Worm (Caenorhabditis elegans) whole organism, L2 larva: ENCODE measurements around the gene syf-2.

Experiments
- C34F6.9 ChIP-seq: fragments of 150-350 bp; optimal IDR thresholded peaks from 2 replicates; lab custom pipeline; 2014; ENCODE audit warnings: missing biosample characterization, missing genetic modification characterization
- F13H6.1 ChIP-seq: sonication (generic microtip); optimal IDR thresholded peaks from 2 replicates; lab custom pipeline; 2016; ENCODE audit warnings: missing genetic modification characterization, missing compliant biosample characterization
- alr-1 ChIP-seq: fragments of 150-350 bp; optimal IDR thresholded peaks from 2 replicates; lab custom pipeline; 2014; ENCODE audit warnings: missing biosample characterization, missing genetic modification characterization
- aly-2 ChIP-seq: fragments of 150-350 bp; optimal IDR thresholded peaks from 2 replicates; lab custom pipeline; 2014; ENCODE audit warnings: missing biosample characterization, missing genetic modification characterization
- ama-1 ChIP-seq: fragments of 150-350 bp; optimal IDR thresholded peaks from 2 replicates; lab custom pipeline; 2018; ENCODE audit warnings: inconsistent platforms
- blmp-1 ChIP-seq: sonication (generic microtip); optimal IDR thresholded peaks from 2 replicates; lab custom pipeline; 2017; ENCODE audit warnings: missing genetic modification characterization, mild to moderate bottlenecking, missing compliant biosample characterization, antibody characterized with exemption, moderate library complexity; ENCODE audit not compliant: insufficient read depth
- ceh-16 ChIP-seq: fragments of 150-350 bp; optimal IDR thresholded peaks from 2 replicates; lab custom pipeline; 2014; ENCODE audit warnings: missing biosample characterization, missing genetic modification characterization
- crh-2 ChIP-seq: sonication (generic microtip); optimal IDR thresholded peaks from 2 replicates; lab custom pipeline; 2017; ENCODE audit warnings: missing biosample characterization, missing genetic modification characterization
- dmd-4 ChIP-seq: sonication (generic microtip); optimal IDR thresholded peaks from 2 replicates; lab custom pipeline; 2017; ENCODE audit warnings: missing biosample characterization, missing genetic modification characterization
- egl-27 ChIP-seq: sonication (generic microtip); optimal IDR thresholded peaks from 3 replicates; lab custom pipeline; 2017; ENCODE audit warnings: missing biosample characterization, missing genetic modification reagents, missing genetic modification characterization
- elt-3 ChIP-seq: sonication (generic microtip); optimal IDR thresholded peaks from 2 replicates; lab custom pipeline; 2017; ENCODE audit warnings: missing biosample characterization, missing genetic modification characterization
- fos-1 ChIP-seq: fragments of 150-350 bp; optimal IDR thresholded peaks from 2 replicates; lab custom pipeline; 2014; ENCODE audit warnings: missing biosample characterization, missing genetic modification characterization
- gmeb-1 ChIP-seq: fragments of 150-350 bp; optimal IDR thresholded peaks from 2 replicates; lab custom pipeline; 2014; ENCODE audit warnings: missing biosample characterization, missing genetic modification characterization
- lin-11 ChIP-seq: fragments of 150-350 bp; sonication (generic microtip); optimal IDR thresholded peaks from 2 replicates; lab custom pipeline; 2014; ENCODE audit warnings: missing biosample characterization, missing genetic modification characterization, inconsistent platforms, mixed read lengths
- lin-13 ChIP-seq: fragments of 150-350 bp; optimal IDR thresholded peaks from 2 replicates; lab custom pipeline; 2014; ENCODE audit warnings: missing biosample characterization, missing genetic modification reagents, missing genetic modification characterization
- lin-39 ChIP-seq: fragments of 150-350 bp; optimal IDR thresholded peaks from 2 replicates; lab custom pipeline; 2014; ENCODE audit warnings: missing biosample characterization, missing genetic modification reagents, missing genetic modification characterization
- lsy-2 ChIP-seq, 2 experiments: fragments of 150-350 bp in 1 of 2; sonication (generic microtip) in 1 of 2; optimal IDR thresholded peaks; 2 replicates each; lab custom pipeline; 2014 to 2017; ENCODE audit warnings: missing biosample characterization in 2 of 2, missing genetic modification characterization in 2 of 2
- mbf-1 ChIP-seq: sonication (generic microtip); optimal IDR thresholded peaks from 2 replicates; lab custom pipeline; 2017; ENCODE audit warnings: missing biosample characterization, missing genetic modification characterization
- mdl-1 ChIP-seq, 2 experiments: fragments of 150-350 bp in 1 of 2; sonication (generic microtip) in 1 of 2; optimal IDR thresholded peaks; 2 replicates each; lab custom pipeline; 2017; ENCODE audit warnings: missing biosample characterization in 2 of 2, missing genetic modification characterization in 2 of 2
- nhr-10 ChIP-seq: sonication (generic microtip); optimal IDR thresholded peaks from 2 replicates; lab custom pipeline; 2017; ENCODE audit warnings: missing biosample characterization, missing genetic modification characterization
- nhr-12 ChIP-seq: fragments of 150-350 bp; optimal IDR thresholded peaks from 2 replicates; lab custom pipeline; 2014; ENCODE audit warnings: missing biosample characterization, missing genetic modification characterization
- nhr-129 ChIP-seq: fragments of 150-350 bp; optimal IDR thresholded peaks from 2 replicates; lab custom pipeline; 2014; ENCODE audit warnings: missing biosample characterization, missing genetic modification characterization
- nhr-21 ChIP-seq: fragments of 150-350 bp; optimal IDR thresholded peaks from 2 replicates; lab custom pipeline; 2014; ENCODE audit warnings: missing biosample characterization, missing genetic modification characterization
- nhr-237 ChIP-seq: fragments of 150-350 bp; optimal IDR thresholded peaks from 2 replicates; lab custom pipeline; 2014; ENCODE audit warnings: missing biosample characterization, missing genetic modification characterization
- nhr-25 ChIP-seq: fragments of 150-350 bp; sonication (generic microtip); optimal IDR thresholded peaks from 3 replicates; lab custom pipeline; 2014; ENCODE audit warnings: missing biosample characterization, missing genetic modification characterization
- nhr-6 ChIP-seq: fragments of 150-350 bp; optimal IDR thresholded peaks from 2 replicates; lab custom pipeline; 2014; ENCODE audit warnings: missing biosample characterization, missing genetic modification characterization
- nhr-77 ChIP-seq: fragments of 150-350 bp; optimal IDR thresholded peaks from 2 replicates; lab custom pipeline; 2014; ENCODE audit warnings: missing biosample characterization, missing genetic modification characterization
- sem-4 ChIP-seq: fragments of 150-350 bp; optimal IDR thresholded peaks from 2 replicates; lab custom pipeline; 2014; ENCODE audit warnings: missing biosample characterization, missing genetic modification reagents, missing genetic modification characterization
- skn-1 ChIP-seq: sonication (generic microtip); optimal IDR thresholded peaks from 2 replicates; lab custom pipeline; 2017; ENCODE audit warnings: missing biosample characterization, missing genetic modification characterization
- sma-3 ChIP-seq: sonication (generic microtip); optimal IDR thresholded peaks from 2 replicates; lab custom pipeline; 2016; ENCODE audit warnings: missing genetic modification reagents, missing genetic modification characterization, missing compliant biosample characterization
- sma-9 ChIP-seq, 2 experiments: fragments of 150-350 bp in 1 of 2; sonication (generic microtip) in 1 of 2; optimal IDR thresholded peaks; 2 replicates each; lab custom pipeline; 2014 to 2016; ENCODE audit warnings: missing genetic modification characterization in 2 of 2, mild to moderate bottlenecking in 1 of 2, missing biosample characterization in 1 of 2, missing compliant biosample characterization in 1 of 2, missing genetic modification reagents in 1 of 2, moderate library complexity in 1 of 2
- snpc-4 ChIP-seq: fragments of 150-350 bp; optimal IDR thresholded peaks from 2 replicates; lab custom pipeline; 2014; ENCODE audit warnings: missing biosample characterization, missing genetic modification characterization
- unc-39 ChIP-seq: fragments of 150-350 bp; optimal IDR thresholded peaks from 2 replicates; lab custom pipeline; 2014; ENCODE audit warnings: missing biosample characterization, missing genetic modification characterization
- unc-55 ChIP-seq: fragments of 150-350 bp; sonication (generic microtip); optimal IDR thresholded peaks from 3 replicates; lab custom pipeline; 2014; ENCODE audit warnings: missing biosample characterization, missing genetic modification reagents, missing genetic modification characterization
- zag-1 ChIP-seq: fragments of 150-350 bp; optimal IDR thresholded peaks from 2 replicates; lab custom pipeline; 2014; ENCODE audit warnings: missing biosample characterization, missing genetic modification characterization
- ztf-1 ChIP-seq: fragments of 200-800 bp; sonication (Bioruptor generic); conservative IDR thresholded peaks from 2 replicates; pipeline ENCODE4 v1.3.6; 2022; ENCODE audit warnings: missing genetic modification characterization, missing compliant biosample characterization
- ztf-11 ChIP-seq: sonication (generic microtip); optimal IDR thresholded peaks from 2 replicates; lab custom pipeline; 2017; ENCODE audit warnings: missing biosample characterization, missing genetic modification characterization
- ztf-4 ChIP-seq: fragments of 150-350 bp; optimal IDR thresholded peaks from 2 replicates; lab custom pipeline; 2014; ENCODE audit warnings: missing biosample characterization, missing genetic modification characterization

syf-2 gene

DNA sequence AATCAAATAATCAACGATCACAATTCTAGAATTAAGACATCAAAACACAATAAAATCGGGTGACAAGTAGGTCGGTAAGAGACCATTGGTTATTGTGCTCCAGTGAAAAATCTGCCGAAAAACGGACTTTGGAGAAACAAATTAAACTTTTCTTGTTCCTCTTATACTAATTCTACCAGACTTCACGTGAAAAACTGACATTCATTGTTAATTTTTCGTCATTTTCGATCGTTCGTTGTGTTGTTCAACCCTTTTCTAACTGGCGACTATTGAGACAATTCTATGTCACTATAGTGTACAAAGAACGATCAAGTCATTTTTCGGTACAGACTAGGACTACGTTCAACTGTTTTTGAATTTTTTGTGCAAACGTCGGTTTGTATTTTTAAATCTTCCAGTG is 41.4 kb downstream of the syf-2 start:
- TF ChIP-seq lin-13 (GFP tag; lab: Kevin White, UChicago) (no peak), elt-3 (tag; lab: Kevin White, UChicago) (no peak), crh-2 (tag; lab: Kevin White, UChicago) (peak; percentile 65), ztf-1 (no peak), nhr-25 (tag; lab: Kevin White, UChicago) (peak; percentile 58), mdl-1 (tag; optimal IDR thresholded peaks at IDR 0.05; lab: Kevin White, UChicago) (no peak), snpc-4 (tag; lab: Kevin White, UChicago) (no peak), gmeb-1 (peak; percentile 21), sma-9 (GFP tag; optimal IDR thresholded peaks at IDR 0.05; lab: Kevin White, UChicago) (peak; percentile 89), sma-9 (tag; optimal IDR thresholded peaks at IDR 0.05; lab: Kevin White, UChicago) (no peak), mbf-1 (tag; lab: Kevin White, UChicago) (no peak), fos-1 (tag; lab: Kevin White, UChicago) (peak; percentile 31), sma-3 (peak; percentile 57), sem-4 (tag; lab: Kevin White, UChicago) (no peak), egl-27 (tag; lab: Kevin White, UChicago) (peak; percentile 76), C34F6.9 (no peak), nhr-129 (tag; lab: Kevin White, UChicago) (peak; percentile 36), lin-11 (tag; lab: Kevin White, UChicago) (no peak), nhr-21 (tag; lab: Kevin White, UChicago) (peak; percentile 32), lsy-2 (tag; optimal IDR thresholded peaks at IDR 0.05; lab: Kevin White, UChicago) (peak in 1 of 2 experiments; percentile 28)

DNA sequence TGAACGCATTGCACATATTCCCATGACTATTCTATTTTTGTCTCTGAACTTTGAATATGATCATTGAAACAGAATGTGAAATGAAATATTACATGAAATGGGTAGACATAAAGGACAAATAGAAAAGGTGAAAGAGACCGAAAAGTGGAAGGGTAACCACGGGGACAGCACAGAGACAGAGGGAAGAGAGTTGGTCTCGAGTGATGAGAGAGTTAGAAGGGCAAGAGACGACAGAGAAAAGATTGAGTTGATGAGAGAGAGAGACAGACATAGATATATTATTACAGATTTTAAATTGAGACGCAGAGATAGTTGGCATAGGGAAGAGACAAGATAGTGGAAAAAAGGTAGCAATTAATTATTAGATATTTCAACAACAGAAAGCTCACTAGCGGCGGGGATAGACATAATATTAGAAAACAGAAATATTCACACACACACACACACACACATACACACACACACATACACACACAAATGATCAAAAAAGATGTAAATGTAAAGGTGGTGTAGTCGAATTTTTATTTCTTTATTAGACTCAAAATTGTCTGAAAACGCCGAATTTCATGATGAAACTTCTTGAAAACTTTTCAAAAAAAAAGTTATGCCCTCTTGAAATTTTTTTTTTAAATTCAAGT is 45.2 kb downstream of the syf-2 start:
- TF ChIP-seq unc-39 (tag; lab: Kevin White, UChicago) (no peak), ztf-1 (no peak), skn-1 (tag; lab: Kevin White, UChicago) (no peak), lsy-2 (tag; optimal IDR thresholded peaks at IDR 0.05; lab: Kevin White, UChicago) (peak; percentile 25 to 69), crh-2 (tag; lab: Kevin White, UChicago) (peak; percentile 79), F13H6.1 (tag; lab: Kevin White, UChicago) (peak; percentile 87), zag-1 (tag; lab: Kevin White, UChicago) (no peak), nhr-237 (tag; lab: Kevin White, UChicago) (no peak), nhr-10 (tag; lab: Kevin White, UChicago) (peak; percentile 35), mdl-1 (tag; optimal IDR thresholded peaks at IDR 0.05; lab: Kevin White, UChicago) (no peak), lin-39 (tag; lab: Kevin White, UChicago) (no peak), snpc-4 (tag; lab: Kevin White, UChicago) (peak; percentile 27), blmp-1 (tag; lab: Kevin White, UChicago) (peak; percentile 74), nhr-77 (no peak), nhr-21 (tag; lab: Kevin White, UChicago) (peak; percentile 76), nhr-6 (peak; percentile 86), sma-3 (peak; percentile 74), nhr-129 (tag; lab: Kevin White, UChicago) (peak; percentile 78), C34F6.9 (peak; percentile 71), gmeb-1 (peak; percentile 21), sma-9 (GFP tag; optimal IDR thresholded peaks at IDR 0.05; lab: Kevin White, UChicago) (peak; percentile 81), sma-9 (tag; optimal IDR thresholded peaks at IDR 0.05; lab: Kevin White, UChicago) (no peak), ama-1 (lab: Kevin White, UChicago) (peak; percentile 7), nhr-25 (tag; lab: Kevin White, UChicago) (peak; percentile 89), fos-1 (tag; lab: Kevin White, UChicago) (peak; percentile 76), lin-13 (GFP tag; lab: Kevin White, UChicago) (peak; percentile 64), ztf-11 (tag; lab: Kevin White, UChicago) (no peak), sem-4 (tag; lab: Kevin White, UChicago) (peak; percentile 60), ztf-4 (tag; lab: Kevin White, UChicago) (peak; percentile 75), unc-55 (GFP tag; lab: Kevin White, UChicago) (peak; percentile 61), ceh-16 (tag; lab: Kevin White, UChicago) (no peak), dmd-4 (tag; lab: Kevin White, UChicago) (no peak), nhr-12 (no peak), aly-2 (tag; lab: Kevin White, UChicago) (no peak), egl-27 (tag; lab: Kevin White, UChicago) (peak; percentile 91), lin-11 (tag; lab: Kevin White, UChicago) (no peak), alr-1 (tag; lab: Kevin White, UChicago) (no peak)
